Worm (Caenorhabditis elegans) whole organism, L4 larva: ENCODE results near the gene adal-1.

Experiments used
- D1046.2 ChIP-seq: fragments of 200-800 bp; sonication (Bioruptor generic); IDR thresholded peaks from 2 replicates; pipeline ENCODE4 v1.3.6; 2022; ENCODE audit warnings: missing genetic modification characterization, missing compliant biosample characterization
- F10B5.3 ChIP-seq: sonication (generic microtip); optimal IDR thresholded peaks from 2 replicates; lab custom pipeline; 2016; ENCODE audit warnings: mild to moderate bottlenecking, missing genetic modification characterization, missing compliant biosample characterization
- F26F4.8 ChIP-seq: fragments of 200-800 bp; sonication (Bioruptor generic); conservative IDR thresholded peaks from 2 replicates; pipeline ENCODE4 v1.3.6; 2022; ENCODE audit warnings: missing genetic modification characterization, missing compliant biosample characterization
- R02D3.7 ChIP-seq: fragments of 150-350 bp; sonication (generic microtip); optimal IDR thresholded peaks from 3 replicates; lab custom pipeline; 2014; ENCODE audit warnings: missing biosample characterization, missing genetic modification characterization
- T20F7.1 ChIP-seq: fragments of 200-800 bp; sonication (Bioruptor generic); optimal IDR thresholded peaks from 2 replicates; lab custom pipeline; 2018; ENCODE audit warnings: mild to moderate bottlenecking, missing genetic modification characterization, missing compliant biosample characterization
- ZK546.5 ChIP-seq, 2 experiments: sonication (generic microtip); optimal IDR thresholded peaks; 2 replicates each; lab custom pipeline; 2017; ENCODE audit warnings: missing biosample characterization in 2 of 2, missing genetic modification characterization in 2 of 2
- aha-1 ChIP-seq: fragments of 150-350 bp; peaks from one replicate; lab custom pipeline; 2014; ENCODE audit warnings: missing biosample characterization, missing genetic modification characterization
- aly-2 ChIP-seq: sonication (generic microtip); optimal IDR thresholded peaks from 2 replicates; lab custom pipeline; 2018; ENCODE audit warnings: missing biosample characterization, missing genetic modification characterization
- ama-1 ChIP-seq: fragments of 150-350 bp; optimal IDR thresholded peaks from 2 replicates; lab custom pipeline; 2014; ENCODE audit warnings: inconsistent platforms, mixed read lengths
- ceh-28 ChIP-seq: fragments of 150-350 bp; optimal IDR thresholded peaks from 2 replicates; lab custom pipeline; 2014; ENCODE audit warnings: missing biosample characterization, missing genetic modification reagents, missing genetic modification characterization
- ceh-44 ChIP-seq: fragments of 200-800 bp; sonication (Bioruptor generic); IDR thresholded peaks from 2 replicates; pipeline ENCODE4 v1.3.6; 2022; ENCODE audit warnings: missing genetic modification reagents, missing genetic modification characterization, missing compliant biosample characterization
- ceh-62 ChIP-seq: sonication (generic microtip); optimal IDR thresholded peaks from 2 replicates; lab custom pipeline; 2017; ENCODE audit warnings: missing biosample characterization, missing genetic modification characterization
- cey-2 ChIP-seq: sonication (generic microtip); optimal IDR thresholded peaks from 3 replicates; lab custom pipeline; 2017; ENCODE audit warnings: missing genetic modification characterization, mild to moderate bottlenecking, missing compliant biosample characterization, antibody characterized with exemption, borderline replicate concordance; ENCODE audit not compliant: insufficient read depth
- daf-16 ChIP-seq, 3 experiments: sonication (generic microtip); optimal IDR thresholded peaks; 2 replicates each; lab custom pipeline; 2016 to 2017; ENCODE audit warnings: missing genetic modification characterization in 3 of 3, missing genetic modification reagents in 3 of 3, mild to moderate bottlenecking in 2 of 3, missing compliant biosample characterization in 2 of 3, missing biosample characterization in 1 of 3, moderate library complexity in 1 of 3
- daf-19 ChIP-seq: fragments of 200-800 bp; sonication (Bioruptor generic); conservative IDR thresholded peaks from 2 replicates; pipeline ENCODE4 v1.3.6; 2022; ENCODE audit warnings: missing genetic modification characterization, missing compliant biosample characterization
- dmd-6 ChIP-seq: fragments of 200-800 bp; sonication (Bioruptor generic); IDR thresholded peaks from 2 replicates; pipeline ENCODE4 v1.3.6; 2022; ENCODE audit warnings: missing genetic modification reagents, missing genetic modification characterization, missing compliant biosample characterization
- dmd-8 ChIP-seq: fragments of 200-800 bp; sonication (Bioruptor generic); IDR thresholded peaks from 2 replicates; pipeline ENCODE4 v1.3.6; 2022; ENCODE audit warnings: missing genetic modification characterization, missing compliant biosample characterization
- dve-1 ChIP-seq: sonication (generic microtip); optimal IDR thresholded peaks from 2 replicates; lab custom pipeline; 2017; ENCODE audit warnings: antibody characterized with exemption, mild to moderate bottlenecking, missing genetic modification characterization, missing compliant biosample characterization; ENCODE audit not compliant: insufficient read depth
- egl-27 ChIP-seq: sonication (generic microtip); optimal IDR thresholded peaks from 3 replicates; lab custom pipeline; 2017; ENCODE audit warnings: missing biosample characterization, missing genetic modification reagents, missing genetic modification characterization
- fkh-10 ChIP-seq: fragments of 150-350 bp; optimal IDR thresholded peaks from 2 replicates; lab custom pipeline; 2014; ENCODE audit warnings: missing biosample characterization, missing genetic modification reagents, missing genetic modification characterization
- fos-1 ChIP-seq: fragments of 150-350 bp; optimal IDR thresholded peaks from 2 replicates; lab custom pipeline; 2014; ENCODE audit warnings: missing biosample characterization, missing genetic modification characterization
- hif-1 ChIP-seq, 2 experiments: sonication (generic microtip); optimal IDR thresholded peaks; 2 replicates each; lab custom pipeline; 2016 to 2017; ENCODE audit warnings: missing compliant biosample characterization in 2 of 2, missing genetic modification characterization in 2 of 2, missing genetic modification reagents in 2 of 2, missing genotype in 2 of 2, mild to moderate bottlenecking in 1 of 2
- hlh-30 ChIP-seq: sonication (generic microtip); optimal IDR thresholded peaks from 2 replicates; lab custom pipeline; 2017; ENCODE audit warnings: antibody characterized with exemption, mild to moderate bottlenecking, missing genetic modification characterization, missing compliant biosample characterization; ENCODE audit not compliant: insufficient read depth
- hmg-1.1 ChIP-seq: fragments of 200-800 bp; sonication (Bioruptor generic); IDR thresholded peaks from 2 replicates; pipeline ENCODE4 v1.3.6; 2022; ENCODE audit warnings: missing genetic modification reagents, missing genetic modification characterization, missing compliant biosample characterization
- jun-1 ChIP-seq: fragments of 150-350 bp; optimal IDR thresholded peaks from 2 replicates; lab custom pipeline; 2014; ENCODE audit warnings: missing biosample characterization, missing genetic modification reagents, missing genetic modification characterization
- lin-15B ChIP-seq: fragments of 150-350 bp; sonication (generic microtip); optimal IDR thresholded peaks from 3 replicates; lab custom pipeline; 2014; ENCODE audit warnings: missing biosample characterization, missing genetic modification characterization
- lin-38 ChIP-seq: fragments of 200-800 bp; sonication (Bioruptor generic); IDR thresholded peaks from 2 replicates; pipeline ENCODE4 v1.3.6; 2022; ENCODE audit warnings: missing genetic modification reagents, missing genetic modification characterization, missing compliant biosample characterization
- lir-3 ChIP-seq: sonication (generic microtip); optimal IDR thresholded peaks from 2 replicates; lab custom pipeline; 2016; ENCODE audit warnings: mild to moderate bottlenecking, missing genetic modification characterization, missing compliant biosample characterization
- lsy-2 ChIP-seq, 2 experiments: fragments of 150-350 bp in 1 of 2; sonication (generic microtip) in 1 of 2; optimal IDR thresholded peaks; 2 replicates each; lab custom pipeline; 2014 to 2017; ENCODE audit warnings: missing biosample characterization in 2 of 2, missing genetic modification characterization in 2 of 2
- mxl-3 ChIP-seq: fragments of 200-800 bp; sonication (Bioruptor generic); optimal IDR thresholded peaks from 2 replicates; lab custom pipeline; 2018; ENCODE audit warnings: mild to moderate bottlenecking, missing genetic modification characterization, missing compliant biosample characterization
- nhr-102 ChIP-seq: sonication (generic microtip); optimal IDR thresholded peaks from 2 replicates; lab custom pipeline; 2016; ENCODE audit warnings: mild to moderate bottlenecking, missing genetic modification characterization, moderate library complexity, missing compliant biosample characterization
- nhr-111 ChIP-seq: fragments of 200-800 bp; sonication (Bioruptor generic); optimal IDR thresholded peaks from 2 replicates; lab custom pipeline; 2018; ENCODE audit warnings: mild to moderate bottlenecking, missing genetic modification characterization, missing compliant biosample characterization
- nhr-25 ChIP-seq: sonication (generic microtip); optimal IDR thresholded peaks from 2 replicates; lab custom pipeline; 2017; ENCODE audit warnings: missing genetic modification characterization, mild to moderate bottlenecking, missing compliant biosample characterization, antibody characterized with exemption, moderate library complexity, borderline replicate concordance; ENCODE audit not compliant: insufficient read depth
- nhr-41 ChIP-seq: fragments of 200-800 bp; sonication (Bioruptor generic); IDR thresholded peaks from 2 replicates; pipeline ENCODE4 v1.3.6; 2022; ENCODE audit warnings: missing genetic modification reagents, missing genetic modification characterization, missing compliant biosample characterization
- nhr-42 ChIP-seq: fragments of 200-800 bp; sonication (Bioruptor generic); IDR thresholded peaks from 2 replicates; pipeline ENCODE4 v1.3.6; 2022; ENCODE audit warnings: missing genetic modification characterization, missing compliant biosample characterization
- nhr-48 ChIP-seq: sonication (generic microtip); optimal IDR thresholded peaks from 2 replicates; lab custom pipeline; 2016; ENCODE audit warnings: mild to moderate bottlenecking, missing genetic modification characterization, missing compliant biosample characterization
- nhr-6 ChIP-seq: fragments of 150-350 bp; optimal IDR thresholded peaks from 2 replicates; lab custom pipeline; 2014; ENCODE audit warnings: missing biosample characterization, missing genetic modification characterization
- nhr-77 ChIP-seq: fragments of 150-350 bp; optimal IDR thresholded peaks from 2 replicates; lab custom pipeline; 2014; ENCODE audit warnings: missing biosample characterization, missing genetic modification characterization
- php-3 ChIP-seq: fragments of 200-800 bp; sonication (Bioruptor generic); IDR thresholded peaks from 2 replicates; pipeline ENCODE4 v1.3.6; 2022; ENCODE audit warnings: missing genetic modification reagents, missing genetic modification characterization, missing compliant biosample characterization
- saeg-2 ChIP-seq: fragments of 200-800 bp; sonication (Bioruptor generic); IDR thresholded peaks from 2 replicates; pipeline ENCODE4 v1.3.6; 2022; ENCODE audit warnings: missing genetic modification reagents, missing genetic modification characterization, missing compliant biosample characterization
- set-16 ChIP-seq: fragments of 200-800 bp; sonication (Bioruptor generic); IDR thresholded peaks from 2 replicates; pipeline ENCODE4 v1.3.6; 2022; ENCODE audit warnings: missing genetic modification reagents, missing genetic modification characterization, missing compliant biosample characterization
- spr-1 ChIP-seq: sonication (generic microtip); optimal IDR thresholded peaks from 2 replicates; lab custom pipeline; 2016; ENCODE audit warnings: mild to moderate bottlenecking, missing genetic modification characterization, missing compliant biosample characterization
- tag-97 ChIP-seq: fragments of 200-800 bp; sonication (Bioruptor generic); IDR thresholded peaks from 2 replicates; pipeline ENCODE4 v1.3.6; 2022; ENCODE audit warnings: missing genetic modification characterization, missing compliant biosample characterization
- unc-39 ChIP-seq: sonication (generic microtip); optimal IDR thresholded peaks from 2 replicates; lab custom pipeline; 2017; ENCODE audit warnings: missing biosample characterization, missing genetic modification characterization
- unc-62 ChIP-seq, 3 experiments: fragments of 150-350 bp in 1 of 3; sonication (generic microtip); optimal IDR thresholded peaks in 2 of 3; peaks in 1 of 3; 1 replicate in 1 of 3; 2 replicates in 2 of 3; lab custom pipeline; 2014 to 2017; ENCODE audit warnings: missing biosample characterization in 3 of 3, missing genetic modification characterization in 3 of 3, missing genetic modification reagents in 3 of 3, missing genotype in 1 of 3
- vab-7 ChIP-seq: fragments of 200-800 bp; sonication (Bioruptor generic); IDR thresholded peaks from 2 replicates; pipeline ENCODE4 v1.3.6; 2022; ENCODE audit warnings: missing genetic modification reagents, missing genetic modification characterization, missing compliant biosample characterization
- zag-1 ChIP-seq: fragments of 150-350 bp; optimal IDR thresholded peaks from 2 replicates; lab custom pipeline; 2014; ENCODE audit warnings: missing biosample characterization, missing genetic modification characterization
- zfp-2 ChIP-seq: sonication (generic microtip); optimal IDR thresholded peaks from 2 replicates; lab custom pipeline; 2016; ENCODE audit warnings: mild to moderate bottlenecking, missing genetic modification characterization, missing compliant biosample characterization
- zfp-3 ChIP-seq: fragments of 200-800 bp; sonication (Bioruptor generic); conservative IDR thresholded peaks from 2 replicates; pipeline ENCODE4 v1.3.6; 2022; ENCODE audit warnings: missing genetic modification reagents, missing genetic modification characterization, missing compliant biosample characterization
- zip-11 ChIP-seq: fragments of 200-800 bp; sonication (Bioruptor generic); IDR thresholded peaks from 2 replicates; pipeline ENCODE4 v1.3.6; 2022; ENCODE audit warnings: missing genetic modification characterization, missing compliant biosample characterization
- ztf-11 ChIP-seq: fragments of 150-350 bp; optimal IDR thresholded peaks from 2 replicates; lab custom pipeline; 2014; ENCODE audit warnings: missing biosample characterization, missing genetic modification characterization

adal-1 gene

DNA sequence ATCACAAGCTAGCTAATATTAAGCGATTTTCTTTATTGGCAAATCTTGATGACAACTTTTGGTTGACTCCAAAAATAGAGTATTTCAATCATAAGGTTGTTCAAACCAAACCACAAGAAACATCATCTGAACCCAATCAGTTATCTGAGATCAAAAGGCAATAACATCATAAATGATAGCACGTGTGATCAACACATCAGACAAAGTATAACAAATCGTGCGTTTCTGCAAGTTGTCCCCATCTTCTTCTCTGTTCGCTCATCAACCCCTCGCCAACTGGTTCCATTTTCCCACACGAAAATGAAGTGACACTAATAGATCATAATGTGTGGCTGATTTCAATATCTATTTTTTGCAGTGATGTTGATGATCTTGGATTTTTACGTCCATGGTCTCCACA, 44.1 kb downstream of the adal-1 start (continued):
- TF ChIP-seq nhr-6 (tag; lab: Kevin White, UChicago) (no peak), unc-62 (GFP tag; optimal IDR thresholded peaks at IDR 0.05 in 1 of 2; lab: Kevin White, UChicago) (peak in 1 of 2 experiments; percentile 99), unc-62 (tag; optimal IDR thresholded peaks at IDR 0.05; lab: Kevin White, UChicago) (no peak), lin-38 (no peak), vab-7 (no peak), tag-97 (GFP tag; lab: Robert Waterston, UW) (no peak), cey-2 (tag; lab: Kevin White, UChicago) (peak; percentile 84), lsy-2 (tag; optimal IDR thresholded peaks at IDR 0.05; lab: Kevin White, UChicago) (peak; percentile 25 to 61), aly-2 (tag; lab: Kevin White, UChicago) (no peak), nhr-111 (no peak), F26F4.8 (GFP tag; lab: Robert Waterston, UW) (no peak), php-3 (GFP tag; lab: Robert Waterston, UW) (no peak), zfp-2 (tag; lab: Kevin White, UChicago) (no peak), daf-16 (GFP tag; optimal IDR thresholded peaks at IDR 0.05; lab: Kevin White, UChicago) (peak in 1 of 2 experiments; percentile 67), daf-16 (tag; optimal IDR thresholded peaks at IDR 0.05; lab: Kevin White, UChicago) (no peak), D1046.2 (GFP tag; lab: Robert Waterston, UW) (no peak), nhr-42 (no peak), spr-1 (no peak), fkh-10 (GFP tag; lab: Kevin White, UChicago) (no peak), aha-1 (peak; percentile 97), zag-1 (tag; lab: Kevin White, UChicago) (no peak), ama-1 (lab: Kevin White, UChicago) (no peak), jun-1 (tag; lab: Kevin White, UChicago) (no peak), nhr-102 (tag; lab: Kevin White, UChicago) (no peak), F10B5.3 (tag; lab: Kevin White, UChicago) (no peak), saeg-2 (GFP tag; lab: Robert Waterston, UW) (no peak), fos-1 (tag; lab: Kevin White, UChicago) (no peak), lir-3 (no peak), set-16 (GFP tag; lab: Robert Waterston, UW) (no peak), egl-27 (tag; lab: Kevin White, UChicago) (peak; percentile 40), daf-19 (GFP tag; lab: Robert Waterston, UW) (no peak), zfp-3 (GFP tag; lab: Robert Waterston, UW) (no peak), ceh-62 (tag; lab: Kevin White, UChicago) (no peak), hif-1 (tag; optimal IDR thresholded peaks at IDR 0.05; lab: Kevin White, UChicago) (peak in 1 of 2 experiments; percentile 80), zip-11 (GFP tag; lab: Robert Waterston, UW) (no peak), ZK546.5 (tag; optimal IDR thresholded peaks at IDR 0.05; lab: Kevin White, UChicago) (no peak), mxl-3 (peak; percentile 81), lin-15B (tag; lab: Kevin White, UChicago) (no peak), dmd-8 (GFP tag; lab: Robert Waterston, UW) (no peak), nhr-48 (peak; percentile 81), nhr-77 (tag; lab: Kevin White, UChicago) (peak; percentile 76), ceh-44 (GFP tag; lab: Robert Waterston, UW) (no peak), nhr-41 (GFP tag; lab: Robert Waterston, UW) (peak; percentile 14; the same call in 1 of the 2 replicates), unc-39 (tag; lab: Kevin White, UChicago) (no peak), ceh-28 (tag; lab: Kevin White, UChicago) (no peak), T20F7.1 (GFP tag; lab: Kevin White, UChicago) (no peak), nhr-25 (tag; lab: Kevin White, UChicago) (peak; percentile 61), dmd-6 (GFP tag; lab: Robert Waterston, UW) (peak; percentile 52), hlh-30 (peak; percentile 89), hmg-1.1 (GFP tag; lab: Robert Waterston, UW) (0 out of 2 replicates have a peak, but pooled peaks have one; percentile 13), ztf-11 (tag; lab: Kevin White, UChicago) (no peak), dve-1 (tag; lab: Kevin White, UChicago) (peak; percentile 17), R02D3.7 (tag; lab: Kevin White, UChicago) (no peak)
